Fruit fly (Drosophila melanogaster) whole organism, wandering third instar larva: ENCODE data around the gene Met75Cb.

ENCODE experiments used
- Dfd ChIP-seq: fragments of >200 bp; optimal IDR thresholded peaks from 2 replicates; lab custom pipeline; 2017; ENCODE audit warnings: missing biosample characterization, missing genetic modification characterization
- HLH106 ChIP-seq: fragments of 200-800 bp; optimal IDR thresholded peaks from 3 replicates; lab custom pipeline; 2019; ENCODE audit warnings: missing biosample characterization, mild to moderate bottlenecking, missing genetic modification characterization, moderate library complexity
- OdsH ChIP-seq: fragments of 200-800 bp; sonication (Bioruptor generic); optimal IDR thresholded peaks from 2 replicates; lab custom pipeline; 2016; ENCODE audit warnings: missing biosample characterization, mild to moderate bottlenecking, missing genetic modification characterization
- br ChIP-seq: fragments of 200-800 bp; sonication (Bioruptor generic); optimal IDR thresholded peaks from 2 replicates; lab custom pipeline; 2016; ENCODE audit warnings: missing biosample characterization, missing genetic modification characterization
- ey ChIP-seq: fragments of 200-800 bp; sonication (Bioruptor generic); optimal IDR thresholded peaks from 2 replicates; lab custom pipeline; 2016; ENCODE audit warnings: missing biosample characterization, missing genetic modification characterization
- h ChIP-seq: fragments of 200-800 bp; sonication (Bioruptor generic); optimal IDR thresholded peaks from 3 replicates; lab custom pipeline; 2016; ENCODE audit warnings: missing biosample characterization, mild to moderate bottlenecking, missing genetic modification characterization
- jim ChIP-seq: fragments of 175-275, 200-325 bp; sonication (Bioruptor generic); optimal IDR thresholded peaks from 2 replicates; lab custom pipeline; 2016; ENCODE audit warnings: missing biosample characterization, mild to moderate bottlenecking, missing genetic modification characterization
- lola ChIP-seq: fragments of >200 bp; optimal IDR thresholded peaks from 2 replicates; lab custom pipeline; 2017; ENCODE audit warnings: missing biosample characterization, missing genetic modification characterization
- tai ChIP-seq: sonication (Bioruptor generic); optimal IDR thresholded peaks from 2 replicates; lab custom pipeline; 2016; ENCODE audit warnings: missing biosample characterization, missing genetic modification characterization

DNA sequence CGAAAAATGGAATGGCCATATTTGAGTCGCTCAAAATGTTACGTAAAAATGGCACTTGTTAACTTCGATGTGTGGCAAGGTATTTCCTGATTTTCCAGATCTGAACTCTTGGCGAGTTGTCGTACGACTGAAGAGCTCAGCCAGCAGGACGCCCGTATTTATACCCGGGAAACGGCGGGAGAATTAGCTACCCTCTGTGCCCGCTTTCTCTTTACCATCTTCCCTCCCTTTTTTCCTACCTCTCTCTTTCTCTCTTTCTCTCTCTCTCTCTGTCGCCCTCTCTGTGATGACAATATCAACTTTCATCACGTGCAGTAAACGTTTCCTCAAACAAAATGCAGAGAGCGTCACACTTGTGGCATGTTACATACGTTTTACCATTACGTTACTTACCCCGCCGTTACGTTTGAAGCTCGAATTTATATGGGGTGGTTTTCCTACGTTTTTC is 29.6 kb downstream of the Met75Cb start, which contains the start of gene skl:
- no peak for TF ChIP-seq Dfd
- no peak for TF ChIP-seq h (GFP tag; lab: Kevin White, UChicago)
- no peak for TF ChIP-seq br
- TF ChIP-seq HLH106: no peak
- TF ChIP-seq jim (GFP tag; lab: Kevin White, UChicago): no peak
- no peak for TF ChIP-seq tai (GFP tag; lab: Kevin White, UChicago)
- TF ChIP-seq lola: no peak
- no peak for TF ChIP-seq OdsH (GFP tag; lab: Kevin White, UChicago)
- no peak for TF ChIP-seq ey
